Worm (Caenorhabditis elegans): ENCODE results near the gene eif-2Bgamma.

Gene eif-2Bgamma

DNA sequence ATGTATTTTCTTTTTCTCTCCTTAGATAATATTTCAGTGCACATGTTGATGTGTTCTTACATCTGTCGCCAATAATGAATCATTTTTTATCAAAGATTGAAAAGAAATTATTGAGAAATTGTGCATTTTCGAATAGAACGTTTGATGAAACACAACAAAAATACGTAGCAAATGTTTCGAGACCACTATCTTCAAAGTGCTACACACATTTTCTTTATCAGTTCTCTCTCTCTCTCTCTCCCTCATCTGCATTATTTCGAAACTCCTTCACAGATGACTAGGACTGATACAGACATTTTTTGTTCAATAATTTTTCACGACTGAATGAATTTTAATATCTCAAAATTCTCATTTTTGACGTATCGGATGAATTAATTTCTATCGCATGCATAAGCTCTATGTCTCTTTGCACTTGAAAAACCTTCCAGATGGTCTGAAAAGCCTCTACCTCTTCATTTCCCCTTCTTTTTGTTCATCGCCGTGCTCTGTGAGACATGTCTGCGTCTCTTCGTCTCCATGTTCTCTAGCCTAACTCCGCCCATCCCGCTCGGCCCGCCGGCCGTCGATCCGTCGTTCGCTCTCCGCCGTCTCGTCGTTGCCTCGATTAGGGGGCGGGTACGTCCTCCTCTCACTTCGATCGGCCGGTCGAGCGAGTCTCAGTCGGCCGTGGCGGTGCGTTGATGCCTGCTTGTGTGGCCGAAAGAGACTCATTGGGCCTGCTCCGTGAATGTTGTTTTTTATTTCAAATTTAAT lies 24.0 kb downstream of the eif-2Bgamma start:
- TF ChIP-seq zip-8 (tag; optimal IDR thresholded peaks at IDR 0.05): no peak
- no peak for TF ChIP-seq flh-1 (GFP tag; optimal IDR thresholded peaks at IDR 0.05)
- TF ChIP-seq nhr-2 (tag; optimal IDR thresholded peaks at IDR 0.05): peak; percentile 73
- TF ChIP-seq drap-1 (GFP tag; optimal IDR thresholded peaks at IDR 0.05): no peak
- no peak for TF ChIP-seq lsy-2 (tag; optimal IDR thresholded peaks at IDR 0.05)
- peak; percentile 50 for TF ChIP-seq ceh-83 (GFP tag; optimal IDR thresholded peaks at IDR 0.05)
- no peak for TF ChIP-seq ztf-11 (tag; optimal IDR thresholded peaks at IDR 0.05)
- peak; percentile 32 for TF ChIP-seq mep-1 (tag; optimal IDR thresholded peaks at IDR 0.05)
- TF ChIP-seq hlh-1 (tag; optimal IDR thresholded peaks at IDR 0.05): peak; percentile 4
- TF ChIP-seq bed-3 (GFP tag; optimal IDR thresholded peaks at IDR 0.05): no peak
- no peak for TF ChIP-seq ham-2 (GFP tag; optimal IDR thresholded peaks at IDR 0.05)
- TF ChIP-seq elt-3 (tag; optimal IDR thresholded peaks at IDR 0.05): no peak
- TF ChIP-seq ceh-43 (GFP tag; optimal IDR thresholded peaks at IDR 0.05): no peak
- no peak for TF ChIP-seq nhr-28 (tag; optimal IDR thresholded peaks at IDR 0.05)
- no peak for TF ChIP-seq unc-62 (GFP tag; optimal IDR thresholded peaks at IDR 0.05)
- TF ChIP-seq nhr-76 (tag; optimal IDR thresholded peaks at IDR 0.05): no peak
- TF ChIP-seq unc-39 (tag; optimal IDR thresholded peaks at IDR 0.05): no peak
- TF ChIP-seq elt-1 (tag; optimal IDR thresholded peaks at IDR 0.05; ENCODE audit: borderline replicate concordance, insufficient read depth): no peak
- TF ChIP-seq sem-2 (GFP tag; optimal IDR thresholded peaks at IDR 0.05): no peak
- no peak for TF ChIP-seq lin-13 (tag; optimal IDR thresholded peaks at IDR 0.05)
- TF ChIP-seq lin-32 (GFP tag; optimal IDR thresholded peaks at IDR 0.05): no peak
- peak; percentile 90 for TF ChIP-seq unc-120 (tag; optimal IDR thresholded peaks at IDR 0.05; ENCODE audit: poor library complexity, severe bottlenecking)
- TF ChIP-seq nhr-12 (tag; optimal IDR thresholded peaks at IDR 0.05): no peak
- TF ChIP-seq sptf-1 (tag; optimal IDR thresholded peaks at IDR 0.05): peak; percentile 39
- peak; percentile 26 for TF ChIP-seq ces-1 (GFP tag; optimal IDR thresholded peaks at IDR 0.05)
- TF ChIP-seq ceh-39 (tag; optimal IDR thresholded peaks at IDR 0.05): no peak
- TF ChIP-seq snpc-4 (tag; optimal IDR thresholded peaks at IDR 0.05): no peak
- peak; percentile 56 for TF ChIP-seq cnd-1 (tag; optimal IDR thresholded peaks at IDR 0.05)
- TF ChIP-seq mab-5 (tag; optimal IDR thresholded peaks at IDR 0.05): no peak
- TF ChIP-seq M03D4.4 (tag; optimal IDR thresholded peaks at IDR 0.05): peak; percentile 38
- peak; percentile 31 for TF ChIP-seq pha-4 (tag; optimal IDR thresholded peaks at IDR 0.05)
- TF ChIP-seq nhr-237 (tag; optimal IDR thresholded peaks at IDR 0.05): no peak
- TF ChIP-seq tbx-8 (GFP tag; optimal IDR thresholded peaks at IDR 0.05): no peak
- TF ChIP-seq mls-2 (tag; optimal IDR thresholded peaks at IDR 0.05): peak; percentile 58

DNA sequence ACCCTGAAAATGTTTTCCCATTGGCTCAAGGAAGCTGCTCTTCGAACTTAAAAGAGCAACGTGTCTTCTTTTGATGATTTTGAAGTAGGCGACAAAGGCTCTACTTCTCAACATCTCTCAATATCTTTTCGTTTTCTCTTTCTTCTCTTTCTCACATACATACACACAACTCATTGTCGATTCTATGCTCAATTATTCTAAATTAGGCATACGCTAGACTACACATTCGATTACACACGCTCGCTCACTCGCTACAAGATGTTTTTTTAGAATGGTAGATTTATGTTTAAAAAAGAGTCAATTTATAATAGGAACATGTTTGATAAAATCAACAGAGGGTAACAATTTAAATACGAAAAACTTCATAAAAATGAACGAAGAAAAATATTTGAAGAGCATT lies 25.9 kb downstream of the eif-2Bgamma start:
- TF ChIP-seq ceh-39 (tag; optimal IDR thresholded peaks at IDR 0.05) (no peak), ces-1 (GFP tag; optimal IDR thresholded peaks at IDR 0.05) (peak; percentile 90), ceh-43 (GFP tag; optimal IDR thresholded peaks at IDR 0.05) (no peak), mep-1 (tag; optimal IDR thresholded peaks at IDR 0.05) (no peak), lsy-2 (tag; optimal IDR thresholded peaks at IDR 0.05) (no peak), ham-2 (GFP tag; optimal IDR thresholded peaks at IDR 0.05) (no peak)

DNA sequence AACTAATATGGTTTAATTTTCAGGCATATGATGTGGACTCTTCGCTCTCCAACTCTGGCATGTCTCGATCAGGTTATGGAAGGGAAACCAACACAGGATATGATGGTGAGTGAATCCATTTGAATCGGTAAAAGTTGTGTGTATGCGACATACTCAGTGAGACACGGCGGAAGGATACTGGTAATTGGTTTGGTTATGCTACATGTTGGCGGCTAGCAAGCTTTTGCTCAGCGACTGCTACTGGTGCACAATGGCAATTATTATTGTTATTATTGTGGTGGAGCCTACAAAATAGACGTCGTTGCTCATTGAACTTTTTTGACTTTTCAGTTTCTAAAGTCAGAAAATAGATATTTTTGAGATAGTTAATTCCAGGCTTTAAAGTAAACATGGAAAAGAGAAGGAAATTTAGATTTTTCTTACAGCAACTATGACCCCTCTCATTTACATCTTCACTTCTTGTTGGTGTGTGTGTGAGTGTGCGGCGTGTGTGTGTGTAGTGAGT lies 26.7 kb downstream of the eif-2Bgamma start:
- no peak for TF ChIP-seq tbx-8 (GFP tag; optimal IDR thresholded peaks at IDR 0.05)
- TF ChIP-seq ces-1 (GFP tag; optimal IDR thresholded peaks at IDR 0.05): peak; percentile 80

DNA sequence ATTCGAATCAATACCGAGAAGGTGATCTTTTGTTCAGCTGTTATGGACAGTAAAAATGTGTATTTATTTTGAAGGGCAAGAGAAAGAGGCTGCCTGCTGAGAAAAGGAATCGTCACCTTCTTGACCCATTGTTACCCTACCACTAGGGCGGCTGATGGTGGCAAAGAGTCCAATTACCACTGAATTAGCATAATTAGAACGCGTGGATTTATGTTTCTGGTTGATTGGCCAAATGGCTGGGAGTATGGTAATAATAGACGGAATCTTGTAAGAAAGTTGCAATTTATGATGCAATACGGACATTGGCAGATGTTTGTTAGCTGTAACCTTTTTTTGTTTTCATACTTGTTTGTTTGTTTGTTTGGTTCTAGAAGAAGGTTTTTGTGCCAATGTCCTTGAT lies 27.6 kb downstream of the eif-2Bgamma start:
- TF ChIP-seq ham-2 (GFP tag; optimal IDR thresholded peaks at IDR 0.05): peak; percentile 37
- TF ChIP-seq ces-1 (GFP tag; optimal IDR thresholded peaks at IDR 0.05): peak; percentile 65
- TF ChIP-seq unc-39 (tag; optimal IDR thresholded peaks at IDR 0.05): peak; percentile 41
- TF ChIP-seq snpc-4 (tag; optimal IDR thresholded peaks at IDR 0.05): no peak
- no peak for TF ChIP-seq pha-4 (tag; optimal IDR thresholded peaks at IDR 0.05)
- TF ChIP-seq bed-3 (GFP tag; optimal IDR thresholded peaks at IDR 0.05): no peak
- TF ChIP-seq zip-8 (tag; optimal IDR thresholded peaks at IDR 0.05): peak; percentile 34
- TF ChIP-seq sptf-1 (tag; optimal IDR thresholded peaks at IDR 0.05): peak; percentile 40
- TF ChIP-seq blmp-1 (tag; optimal IDR thresholded peaks at IDR 0.05): no peak
- peak; percentile 80 for TF ChIP-seq mls-2 (tag; optimal IDR thresholded peaks at IDR 0.05)
- TF ChIP-seq unc-62 (GFP tag; optimal IDR thresholded peaks at IDR 0.05): no peak
- no peak for TF ChIP-seq elt-3 (tag; optimal IDR thresholded peaks at IDR 0.05)
- TF ChIP-seq drap-1 (GFP tag; optimal IDR thresholded peaks at IDR 0.05): no peak
- TF ChIP-seq nhr-28 (tag; optimal IDR thresholded peaks at IDR 0.05): no peak
- TF ChIP-seq lsy-2 (tag; optimal IDR thresholded peaks at IDR 0.05): no peak
- no peak for TF ChIP-seq mab-5 (tag; optimal IDR thresholded peaks at IDR 0.05)
- no peak for TF ChIP-seq nhr-76 (tag; optimal IDR thresholded peaks at IDR 0.05)
- TF ChIP-seq M03D4.4 (tag; optimal IDR thresholded peaks at IDR 0.05): no peak
- no peak for TF ChIP-seq hlh-1 (tag; optimal IDR thresholded peaks at IDR 0.05)
- TF ChIP-seq sem-2 (GFP tag; optimal IDR thresholded peaks at IDR 0.05): no peak
- TF ChIP-seq ceh-43 (GFP tag; optimal IDR thresholded peaks at IDR 0.05): peak; percentile 79
- TF ChIP-seq unc-120 (tag; optimal IDR thresholded peaks at IDR 0.05; ENCODE audit: poor library complexity, severe bottlenecking): no peak
- TF ChIP-seq flh-1 (GFP tag; optimal IDR thresholded peaks at IDR 0.05): no peak
- TF ChIP-seq nhr-12 (tag; optimal IDR thresholded peaks at IDR 0.05): no peak
- TF ChIP-seq nhr-2 (tag; optimal IDR thresholded peaks at IDR 0.05): peak; percentile 97
- TF ChIP-seq nhr-237 (tag; optimal IDR thresholded peaks at IDR 0.05): no peak
- TF ChIP-seq lin-32 (GFP tag; optimal IDR thresholded peaks at IDR 0.05): no peak
- TF ChIP-seq cnd-1 (tag; optimal IDR thresholded peaks at IDR 0.05): peak; percentile 60
- TF ChIP-seq lin-13 (tag; optimal IDR thresholded peaks at IDR 0.05): no peak
- TF ChIP-seq tbx-8 (GFP tag; optimal IDR thresholded peaks at IDR 0.05): no peak
- TF ChIP-seq ztf-11 (tag; optimal IDR thresholded peaks at IDR 0.05): no peak
- TF ChIP-seq mep-1 (tag; optimal IDR thresholded peaks at IDR 0.05): no peak
- no peak for TF ChIP-seq ceh-39 (tag; optimal IDR thresholded peaks at IDR 0.05)
- TF ChIP-seq elt-1 (tag; optimal IDR thresholded peaks at IDR 0.05; ENCODE audit: borderline replicate concordance, insufficient read depth): no peak
- no peak for TF ChIP-seq ceh-83 (GFP tag; optimal IDR thresholded peaks at IDR 0.05)
